Worm (Caenorhabditis elegans): ENCODE results near the gene Y53G8AR.8.

Gene Y53G8AR.8

DNA sequence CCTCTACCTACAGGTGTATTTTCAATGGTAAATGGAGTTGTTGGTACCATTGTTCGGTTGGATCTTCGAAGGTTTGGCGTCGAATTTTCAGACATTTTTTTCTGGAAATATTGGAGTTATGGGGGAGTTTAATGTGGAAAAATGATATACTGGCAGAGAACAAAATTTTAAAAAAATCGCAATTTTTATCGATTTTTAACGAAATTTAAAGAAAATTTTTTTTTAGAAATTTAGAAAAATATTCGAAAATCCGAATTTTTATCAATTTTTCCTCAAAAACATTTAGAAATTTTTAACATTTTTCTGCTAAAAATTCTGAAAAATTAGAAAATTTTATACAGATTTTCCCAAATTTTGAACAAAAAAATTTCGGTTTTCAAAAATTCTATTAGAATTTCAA lies 15.5 kb downstream of the Y53G8AR.8 start, which contains the start of gene Y53G8AM.8:
Gene Y53G8AM.8, minus strand, starts transcription at position 101 of the 400 bp plus-strand sequence.
- no peak for TF ChIP-seq hlh-15 (tag; optimal IDR thresholded peaks at IDR 0.05)
- TF ChIP-seq unc-42 (tag; optimal IDR thresholded peaks at IDR 0.05): no peak
- no peak for TF ChIP-seq ceh-34 (tag; optimal IDR thresholded peaks at IDR 0.05)
- TF ChIP-seq unc-86 (tag; optimal IDR thresholded peaks at IDR 0.05): no peak
- no peak for TF ChIP-seq ceh-30 (tag; optimal IDR thresholded peaks at IDR 0.05)
- TF ChIP-seq sdc-2 (tag; optimal IDR thresholded peaks at IDR 0.05): no peak
- TF ChIP-seq ahr-1 (tag; optimal IDR thresholded peaks at IDR 0.05): no peak
- no peak for TF ChIP-seq dmd-4 (tag; optimal IDR thresholded peaks at IDR 0.05; ENCODE audit: borderline replicate concordance)
- TF ChIP-seq pqm-1 (tag; optimal IDR thresholded peaks at IDR 0.05): no peak
- no peak for TF ChIP-seq nhr-232 (tag; optimal IDR thresholded peaks at IDR 0.05)
- no peak for TF ChIP-seq mec-3 (tag; optimal IDR thresholded peaks at IDR 0.05; ENCODE audit: borderline replicate concordance)
- TF ChIP-seq elt-4 (tag; optimal IDR thresholded peaks at IDR 0.05): no peak
- TF ChIP-seq tbx-2 (tag; optimal IDR thresholded peaks at IDR 0.05): no peak
- TF ChIP-seq madf-2 (tag; optimal IDR thresholded peaks at IDR 0.05): no peak
- no peak for TF ChIP-seq ceh-48 (tag; optimal IDR thresholded peaks at IDR 0.05)
- no peak for TF ChIP-seq gmeb-2 (tag; optimal IDR thresholded peaks at IDR 0.05)
- no peak for TF ChIP-seq npax-4 (tag; optimal IDR thresholded peaks at IDR 0.05)
- TF ChIP-seq odd-2 (tag; optimal IDR thresholded peaks at IDR 0.05): no peak

DNA sequence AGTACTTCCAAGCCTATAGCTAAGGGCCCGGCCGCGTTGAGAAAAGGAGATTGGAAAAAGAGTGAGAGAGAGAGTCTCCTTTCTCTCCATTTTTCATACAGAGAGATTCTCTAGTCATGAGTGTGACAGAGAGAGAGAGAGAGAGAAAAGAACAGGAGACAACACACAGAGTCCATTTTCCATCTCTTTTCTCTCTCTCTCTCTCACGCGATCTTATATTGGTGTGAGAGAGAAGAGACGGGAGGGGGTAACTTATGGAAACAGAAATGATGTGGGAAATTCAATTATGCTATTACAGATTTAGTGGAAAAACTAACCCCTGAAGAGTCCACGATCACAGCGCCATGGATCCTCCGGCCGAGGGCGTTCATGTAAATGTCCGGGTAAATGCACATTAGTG lies 21.0 kb downstream of the Y53G8AR.8 start:
- TF ChIP-seq ceh-48 (tag; optimal IDR thresholded peaks at IDR 0.05) (no peak), ceh-31 (tag; optimal IDR thresholded peaks at IDR 0.05) (peak; percentile 57), ceh-18 (tag; optimal IDR thresholded peaks at IDR 0.05) (peak; percentile 34), elt-4 (tag; optimal IDR thresholded peaks at IDR 0.05) (no peak), rnt-1 (tag; optimal IDR thresholded peaks at IDR 0.05) (peak; percentile 28), nfya-1 (tag; optimal IDR thresholded peaks at IDR 0.05) (peak; percentile 73), madf-2 (tag; optimal IDR thresholded peaks at IDR 0.05) (no peak), ceh-34 (tag; optimal IDR thresholded peaks at IDR 0.05) (peak; percentile 10), unc-55 (GFP tag; optimal IDR thresholded peaks at IDR 0.05) (peak; percentile 53), tbx-2 (tag; optimal IDR thresholded peaks at IDR 0.05) (peak; percentile 35), pros-1 (tag; optimal IDR thresholded peaks at IDR 0.05) (peak; percentile 25), unc-42 (tag; optimal IDR thresholded peaks at IDR 0.05) (peak; percentile 82), hlh-30 (tag; optimal IDR thresholded peaks at IDR 0.05; ENCODE audit: insufficient read depth) (peak; percentile 86), fkh-6 (tag; optimal IDR thresholded peaks at IDR 0.05) (no peak), tbx-7 (tag; optimal IDR thresholded peaks at IDR 0.05) (no peak)

DNA sequence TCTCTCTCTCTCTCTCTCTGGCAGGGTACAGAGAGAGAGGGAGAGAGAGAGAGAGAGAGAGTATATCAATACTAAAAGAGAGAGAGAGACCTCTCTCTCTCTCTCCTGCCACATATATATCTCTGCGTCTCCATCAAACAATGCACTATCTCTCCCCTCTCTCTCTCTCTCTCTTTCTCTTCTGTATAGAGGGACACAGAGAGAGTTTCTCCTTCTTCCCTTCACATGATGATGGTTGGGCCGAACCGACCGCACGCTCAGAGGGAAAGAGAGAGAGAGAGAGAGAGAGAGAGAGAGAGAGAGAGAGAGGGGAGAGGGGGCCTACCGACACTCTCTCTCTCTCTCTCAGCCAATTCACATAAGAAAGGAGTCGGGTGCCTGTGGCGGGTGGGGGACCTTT lies 22.4 kb downstream of the Y53G8AR.8 start:
- TF ChIP-seq ref-2 (tag; optimal IDR thresholded peaks at IDR 0.05): peak; percentile 66
- no peak for TF ChIP-seq eyg-1 (tag; optimal IDR thresholded peaks at IDR 0.05)
- TF ChIP-seq nfya-1 (tag; optimal IDR thresholded peaks at IDR 0.05): peak; percentile 70
- no peak for TF ChIP-seq sox-4 (tag; optimal IDR thresholded peaks at IDR 0.05)
- no peak for TF ChIP-seq pag-3 (tag; optimal IDR thresholded peaks at IDR 0.05; ENCODE audit: borderline replicate concordance)
- TF ChIP-seq C38D4.7 (GFP tag; optimal IDR thresholded peaks at IDR 0.05): peak; percentile 18
- peak; percentile 85 for TF ChIP-seq tbx-2 (tag; optimal IDR thresholded peaks at IDR 0.05)
- no peak for TF ChIP-seq hlh-13 (GFP tag; optimal IDR thresholded peaks at IDR 0.05)
- TF ChIP-seq hlh-30 (tag; optimal IDR thresholded peaks at IDR 0.05; ENCODE audit: insufficient read depth): peak; percentile 88
- no peak for TF ChIP-seq hlh-15 (tag; optimal IDR thresholded peaks at IDR 0.05)
- peak; percentile 54 for TF ChIP-seq ceh-2 (tag; optimal IDR thresholded peaks at IDR 0.05)
- no peak for TF ChIP-seq unc-86 (tag; optimal IDR thresholded peaks at IDR 0.05)
- TF ChIP-seq ceh-31 (tag; optimal IDR thresholded peaks at IDR 0.05): peak; percentile 73
- peak; percentile 45 for TF ChIP-seq ceh-14 (tag; optimal IDR thresholded peaks at IDR 0.05)
- TF ChIP-seq syd-9 (tag; optimal IDR thresholded peaks at IDR 0.05): peak; percentile 25
- peak; percentile 33 for TF ChIP-seq sdc-2 (tag; optimal IDR thresholded peaks at IDR 0.05)
- TF ChIP-seq ceh-18 (tag; optimal IDR thresholded peaks at IDR 0.05): peak; percentile 79
- no peak for TF ChIP-seq fkh-6 (tag; optimal IDR thresholded peaks at IDR 0.05)
- no peak for TF ChIP-seq fax-1 (tag; optimal IDR thresholded peaks at IDR 0.05)
- no peak for TF ChIP-seq ceh-45 (GFP tag; IDR thresholded peaks at IDR 0.05)
- peak; percentile 84 for TF ChIP-seq rnt-1 (tag; optimal IDR thresholded peaks at IDR 0.05)
- TF ChIP-seq T23F11.4 (GFP tag; optimal IDR thresholded peaks at IDR 0.05): no peak
- TF ChIP-seq elt-2 (tag; optimal IDR thresholded peaks at IDR 0.05): peak; percentile 14
- TF ChIP-seq ahr-1 (tag; optimal IDR thresholded peaks at IDR 0.05): no peak
- TF ChIP-seq hlh-8 (tag; optimal IDR thresholded peaks at IDR 0.05): peak; percentile 4
- no peak for TF ChIP-seq F13H6.1 (tag; optimal IDR thresholded peaks at IDR 0.05)
- TF ChIP-seq ceh-34 (tag; optimal IDR thresholded peaks at IDR 0.05): peak; percentile 64
- TF ChIP-seq lim-6 (tag; optimal IDR thresholded peaks at IDR 0.05): no peak
- TF ChIP-seq pax-1 (tag; optimal IDR thresholded peaks at IDR 0.05): no peak
- peak; percentile 46 for TF ChIP-seq ztf-16 (tag; optimal IDR thresholded peaks at IDR 0.05)
- TF ChIP-seq dve-1 (tag; optimal IDR thresholded peaks at IDR 0.05): peak; percentile 45
- no peak for TF ChIP-seq ceh-19 (GFP tag; optimal IDR thresholded peaks at IDR 0.05)
- TF ChIP-seq mec-3 (tag; optimal IDR thresholded peaks at IDR 0.05; ENCODE audit: borderline replicate concordance): no peak
- TF ChIP-seq pros-1 (tag; optimal IDR thresholded peaks at IDR 0.05): peak; percentile 51
- TF ChIP-seq unc-55 (GFP tag; optimal IDR thresholded peaks at IDR 0.05): peak; percentile 79
